Worm (Caenorhabditis elegans) whole organism, midembryonic: ENCODE measurements around the gene Y37E11AL.3.

Source experiments
- T22C8.4 ChIP-seq: fragments of 200-800 bp; sonication (Bioruptor generic); IDR thresholded peaks from 2 replicates; pipeline ENCODE4 v1.3.6; 2022; ENCODE audit warnings: missing genetic modification characterization, missing compliant biosample characterization
- cog-1 ChIP-seq: sonication (generic microtip); optimal IDR thresholded peaks from 2 replicates; lab custom pipeline; 2016; ENCODE audit warnings: missing genetic modification characterization, missing compliant biosample characterization
- flt-1 ChIP-seq: fragments of 200-800 bp; sonication (Bioruptor generic); IDR thresholded peaks from 2 replicates; pipeline ENCODE4 v1.3.6; 2022; ENCODE audit warnings: missing genetic modification characterization, missing compliant biosample characterization
- klf-2 ChIP-seq: fragments of 200-800 bp; sonication (Bioruptor generic); conservative IDR thresholded peaks from 2 replicates; pipeline ENCODE4 v1.3.6; 2022; ENCODE audit warnings: missing genetic modification reagents, missing genetic modification characterization, missing compliant biosample characterization
- med-1 ChIP-seq: sonication (generic microtip); optimal IDR thresholded peaks from 2 replicates; lab custom pipeline; 2017; ENCODE audit warnings: missing genetic modification characterization, mild to moderate bottlenecking, missing compliant biosample characterization, antibody characterized with exemption, missing genetic modification reagents; ENCODE audit not compliant: insufficient read depth
- ref-1 ChIP-seq: fragments of 200-800 bp; sonication (Bioruptor generic); conservative IDR thresholded peaks from 2 replicates; pipeline ENCODE4 v1.3.6; 2022; ENCODE audit warnings: missing genetic modification reagents, missing genetic modification characterization, missing compliant biosample characterization
- tab-1 ChIP-seq: fragments of 200-800 bp; sonication (Bioruptor generic); IDR thresholded peaks from 2 replicates; pipeline ENCODE4 v1.3.6; 2022; ENCODE audit warnings: missing genetic modification characterization, missing compliant biosample characterization
- ztf-23 ChIP-seq: fragments of 200-800 bp; sonication (Bioruptor generic); IDR thresholded peaks from 2 replicates; pipeline ENCODE4 v1.3.6; 2022; ENCODE audit warnings: missing genetic modification reagents, missing genetic modification characterization, missing compliant biosample characterization
- ztf-29 ChIP-seq: fragments of 200-800 bp; sonication (Bioruptor generic); IDR thresholded peaks from 2 replicates; pipeline ENCODE4 v1.3.6; 2022; ENCODE audit warnings: missing genetic modification reagents, missing genetic modification characterization, missing compliant biosample characterization

The Y37E11AL.3 gene

DNA sequence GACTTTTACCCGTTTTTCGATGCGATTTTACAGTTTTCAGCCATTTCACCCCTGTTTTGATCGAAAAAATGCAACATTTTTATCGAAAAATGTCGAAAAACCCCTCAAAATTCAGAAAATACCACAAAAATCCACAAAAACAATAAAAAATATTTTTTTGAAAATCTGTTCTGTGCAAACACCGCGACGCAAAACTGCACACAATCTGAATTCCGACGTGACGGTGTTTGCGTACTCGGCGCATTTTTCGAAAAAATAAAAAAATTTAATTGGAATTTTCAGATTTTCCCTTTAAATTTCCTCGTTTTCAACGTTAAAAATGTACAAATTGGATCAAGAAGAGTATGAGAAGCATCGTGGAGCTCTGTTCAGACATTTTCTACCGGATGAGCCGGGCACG lies 31.1 kb downstream of the Y37E11AL.3 start, which contains the start of gene smgl-2:
smgl-2 (plus strand) TSS at position 320 of the 400 bp plus-strand sequence.
- peak; percentile 38 for TF ChIP-seq cog-1
- TF ChIP-seq klf-2 (GFP tag; lab: Robert Waterston, UW) = no peak
- TF ChIP-seq ref-1 = no peak
- no peak for TF ChIP-seq tab-1 (GFP tag; lab: Robert Waterston, UW)

DNA sequence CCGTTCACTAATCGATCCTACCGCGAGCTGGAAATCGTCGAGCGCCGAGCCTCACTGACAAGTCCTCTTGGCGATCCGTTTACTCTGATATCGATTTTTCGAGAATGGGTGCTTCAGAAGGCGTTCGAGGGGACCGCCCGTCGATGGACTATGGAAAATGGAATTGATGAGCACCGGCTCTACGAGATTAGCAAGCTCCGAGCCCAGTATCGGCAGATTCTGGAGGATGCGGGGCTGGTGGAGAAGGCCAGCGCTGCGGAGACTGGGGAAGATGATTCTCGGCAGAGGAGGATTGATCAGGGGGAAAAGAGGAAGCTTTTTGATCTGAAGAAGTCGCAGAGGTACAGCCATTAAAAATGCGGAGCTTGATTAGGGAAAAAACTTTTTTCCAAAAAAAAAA lies 36.7 kb downstream of the Y37E11AL.3 start:
- TF ChIP-seq ztf-23 (GFP tag; lab: Robert Waterston, UW) = no peak

DNA sequence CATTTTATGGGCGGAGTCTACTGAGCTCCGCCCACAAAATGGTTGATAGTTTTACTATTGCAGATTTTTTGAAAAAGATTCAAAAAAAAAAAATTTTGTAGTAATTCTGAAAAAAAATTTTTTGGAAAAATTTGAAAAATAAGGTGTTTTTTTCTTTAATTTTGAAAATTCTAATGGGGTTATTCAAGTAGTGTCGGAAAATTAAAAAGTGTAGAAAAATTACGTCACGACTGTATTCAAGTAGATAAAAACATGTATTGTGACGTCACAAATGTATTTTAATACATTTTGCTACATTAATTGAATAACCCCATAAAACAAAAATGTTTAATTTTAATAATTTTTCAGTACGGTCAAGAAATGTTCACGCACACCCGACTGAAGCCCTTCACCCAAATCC lies 38.6 kb downstream of the Y37E11AL.3 start:
- no peak for TF ChIP-seq ztf-29 (GFP tag; lab: Robert Waterston, UW)
- TF ChIP-seq tab-1 (GFP tag; lab: Robert Waterston, UW) = no peak

DNA sequence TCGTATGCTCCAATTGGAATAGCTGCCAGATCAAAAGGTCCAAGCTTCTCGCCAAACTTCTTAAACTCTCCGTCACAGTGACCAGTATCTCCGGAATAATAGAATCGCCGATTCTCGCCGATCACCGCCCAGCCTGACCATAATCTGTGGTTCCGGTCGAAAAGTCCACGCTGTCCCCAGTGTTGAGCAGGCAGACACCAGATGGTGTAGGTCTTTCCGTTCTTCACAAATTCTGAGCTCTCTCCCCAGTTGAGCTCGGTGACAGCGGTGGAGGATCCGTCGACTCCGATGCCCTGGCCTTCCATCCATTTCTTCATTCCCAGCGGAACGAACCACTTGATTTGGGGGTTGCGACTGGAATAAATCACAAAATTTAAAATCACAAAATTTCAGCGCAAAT lies 41.5 kb downstream of the Y37E11AL.3 start:
- TF ChIP-seq cog-1 (no peak), flt-1 (no peak), ztf-23 (GFP tag; lab: Robert Waterston, UW) (no peak), med-1 (no peak)

DNA sequence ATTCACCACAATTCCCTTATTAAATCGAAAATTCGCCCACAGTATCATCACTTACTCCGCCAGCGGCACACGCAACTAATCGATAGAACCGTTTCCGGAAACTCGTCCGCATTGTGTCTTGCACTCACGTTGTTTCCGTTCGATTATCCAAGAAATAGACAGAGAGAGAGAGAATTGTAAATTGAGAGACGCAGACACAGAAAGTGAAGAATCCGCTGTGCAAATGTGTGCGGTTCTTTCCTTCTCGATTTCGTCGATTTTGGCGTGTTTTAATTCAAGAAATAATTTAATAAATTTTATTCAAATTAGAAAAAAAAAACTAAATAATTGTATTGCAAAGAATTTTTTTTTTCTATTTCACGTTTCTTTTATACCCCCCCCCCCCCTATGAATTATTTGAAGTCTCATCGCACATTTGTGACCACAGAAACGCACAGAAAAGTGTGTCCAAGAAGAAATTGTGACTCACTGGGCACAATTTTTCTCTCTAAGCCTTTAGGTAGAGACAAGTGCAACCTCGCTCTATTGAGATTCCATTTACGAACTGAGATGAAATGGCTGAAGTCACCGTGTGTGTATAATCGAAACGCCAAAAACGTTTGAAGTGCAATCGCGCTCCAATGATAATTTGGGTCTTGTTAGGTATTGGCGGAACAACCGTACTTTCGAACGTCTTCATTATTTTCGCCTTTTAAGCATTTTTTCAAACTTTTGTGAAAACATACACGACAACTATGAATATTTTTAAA lies 44.1 kb downstream of the Y37E11AL.3 start, which contains the start of gene nape-2:
nape-2 (minus strand) TSS at position 271 of the 749 bp plus-strand sequence.
- no peak for TF ChIP-seq klf-2 (GFP tag; lab: Robert Waterston, UW)
- TF ChIP-seq T22C8.4 (GFP tag; lab: Robert Waterston, UW) = peak; percentile 36; the same call in 1 of the 2 replicates

DNA sequence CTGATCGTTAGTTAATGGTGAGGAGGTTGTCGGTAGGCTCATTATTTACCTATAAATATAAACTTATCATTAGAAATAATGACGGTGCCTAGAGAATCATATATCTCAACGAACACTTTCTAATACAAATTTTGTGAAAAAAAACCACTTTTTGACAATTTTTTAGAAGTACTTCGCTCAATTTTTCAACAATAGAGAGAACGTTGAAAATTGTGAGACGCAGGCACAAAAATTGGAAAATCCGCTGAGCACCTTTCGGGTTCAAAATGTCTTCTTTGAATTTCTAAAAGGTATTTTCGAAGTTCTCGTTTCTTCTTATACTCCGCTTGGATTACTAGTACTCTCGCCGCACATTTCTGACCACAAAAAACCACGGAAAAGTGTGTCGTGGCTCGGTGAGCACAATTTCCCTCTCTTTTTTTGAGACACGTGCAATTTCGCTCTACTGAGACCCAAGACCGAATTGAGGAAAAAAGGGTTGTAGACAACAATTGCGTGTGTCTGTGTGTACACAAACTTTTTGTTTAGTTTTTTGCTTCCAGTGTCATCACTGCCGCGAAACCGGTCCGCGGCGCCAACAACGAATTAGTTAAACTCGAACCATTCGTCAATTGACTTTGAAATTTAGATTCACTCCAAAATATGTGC lies 46.2 kb downstream of the Y37E11AL.3 start, which contains the start of gene nape-1:
nape-1 (minus strand) TSS at position 51 of the 648 bp plus-strand sequence.
- no peak for TF ChIP-seq cog-1
- TF ChIP-seq ztf-29 (GFP tag; lab: Robert Waterston, UW) = no peak
- TF ChIP-seq med-1 = no peak
- no peak for TF ChIP-seq ref-1
- TF ChIP-seq flt-1 = no peak
- no peak for TF ChIP-seq T22C8.4 (GFP tag; lab: Robert Waterston, UW)
- no peak for TF ChIP-seq klf-2 (GFP tag; lab: Robert Waterston, UW)
- TF ChIP-seq tab-1 (GFP tag; lab: Robert Waterston, UW) = no peak
- no peak for TF ChIP-seq ztf-23 (GFP tag; lab: Robert Waterston, UW)

DNA sequence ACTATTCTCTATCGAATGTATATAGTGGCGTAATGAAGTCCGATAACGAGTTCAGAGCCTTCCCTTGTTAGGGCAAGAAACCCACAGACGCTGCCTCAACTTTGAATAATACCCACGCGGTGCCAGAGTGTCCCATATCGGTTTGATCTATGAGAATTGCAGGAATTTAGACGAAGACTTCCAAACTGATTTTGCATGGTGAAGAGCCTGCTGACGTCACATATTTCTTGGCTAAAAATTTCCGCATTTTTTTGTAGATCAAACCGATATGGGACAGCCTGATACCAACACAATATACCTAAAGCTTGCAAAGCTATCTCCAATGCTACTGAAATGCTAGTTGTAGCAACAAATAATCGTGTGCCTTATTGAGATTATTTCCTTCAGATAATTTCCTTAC lies 47.1 kb downstream of the Y37E11AL.3 start:
- TF ChIP-seq flt-1 (no peak), cog-1 (no peak), tab-1 (GFP tag; lab: Robert Waterston, UW) (no peak), med-1 (no peak), ref-1 (no peak), ztf-29 (GFP tag; lab: Robert Waterston, UW) (no peak), klf-2 (GFP tag; lab: Robert Waterston, UW) (no peak), ztf-23 (GFP tag; lab: Robert Waterston, UW) (no peak), T22C8.4 (GFP tag; lab: Robert Waterston, UW) (no peak)

DNA sequence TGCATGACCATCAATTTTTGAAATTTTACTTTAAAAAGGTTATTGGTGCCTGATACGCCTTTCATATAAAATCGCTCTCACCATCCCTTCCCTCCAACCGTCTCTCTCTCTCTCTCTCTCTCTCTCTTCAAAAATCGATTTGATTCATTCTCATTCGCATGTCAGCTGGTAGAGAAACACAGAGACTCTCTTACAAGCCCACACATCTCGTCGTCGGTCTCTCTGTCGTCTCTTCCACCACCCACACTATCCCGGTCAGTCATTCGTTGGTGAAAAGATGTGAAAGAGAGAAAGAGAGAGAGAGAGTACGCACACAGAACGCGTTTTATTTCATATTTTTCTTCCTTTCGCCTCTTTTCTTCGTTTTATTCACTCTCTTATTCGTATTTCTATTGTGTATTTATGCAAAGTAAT lies 47.7 kb downstream of the Y37E11AL.3 start:
- TF ChIP-seq ref-1 (no peak), cog-1 (peak; percentile 79), flt-1 (0 out of 2 replicates have a peak, but pooled peaks have one; percentile 47), T22C8.4 (GFP tag; lab: Robert Waterston, UW) (peak; percentile 85)

DNA sequence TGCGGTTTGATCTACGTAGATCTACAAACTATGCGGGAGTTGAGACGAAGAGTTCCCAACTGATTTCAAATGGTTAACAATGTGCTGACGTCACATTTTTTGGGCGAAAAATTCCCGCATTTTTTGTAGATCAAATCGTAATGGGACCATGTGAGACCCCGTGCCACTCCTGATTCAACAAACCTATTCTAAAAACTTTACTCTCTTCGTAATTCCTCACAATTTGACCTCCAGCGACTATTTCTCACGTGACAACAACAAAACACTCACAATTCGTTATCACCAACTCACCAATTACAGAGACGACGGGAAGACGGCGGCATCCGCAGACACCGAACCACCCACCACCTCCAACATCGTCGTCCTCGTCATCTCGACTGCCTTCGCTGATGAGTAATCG lies 49.0 kb downstream of the Y37E11AL.3 start, which contains the start of gene siah-1:
siah-1 (plus strand) TSS at position 301 of the 400 bp plus-strand sequence.
- TF ChIP-seq med-1 (no peak), tab-1 (GFP tag; lab: Robert Waterston, UW) (no peak), ztf-23 (GFP tag; lab: Robert Waterston, UW) (no peak), klf-2 (GFP tag; lab: Robert Waterston, UW) (no peak), T22C8.4 (GFP tag; lab: Robert Waterston, UW) (no peak), ref-1 (no peak), ztf-29 (GFP tag; lab: Robert Waterston, UW) (no peak), cog-1 (no peak), flt-1 (no peak)

DNA sequence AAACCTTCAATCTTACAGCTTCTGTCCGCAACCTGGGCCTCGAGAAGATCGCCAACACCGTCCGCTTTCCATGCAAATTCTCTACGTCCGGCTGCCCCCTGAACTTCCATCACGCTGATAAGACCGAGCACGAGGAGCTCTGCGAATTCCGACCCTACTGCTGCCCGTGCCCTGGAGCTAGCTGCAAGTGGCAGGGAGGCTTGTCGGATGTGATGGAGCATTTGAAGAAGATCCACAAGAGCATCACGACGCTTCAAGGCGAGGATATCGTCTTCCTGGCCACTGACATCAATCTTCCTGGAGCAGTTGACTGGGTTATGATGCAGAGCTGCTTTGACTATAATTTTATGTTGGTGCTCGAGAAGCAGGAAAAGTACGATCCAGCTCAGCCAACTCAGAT lies 51.1 kb downstream of the Y37E11AL.3 start:
- TF ChIP-seq tab-1 (GFP tag; lab: Robert Waterston, UW) (no peak), cog-1 (no peak), klf-2 (GFP tag; lab: Robert Waterston, UW) (no peak), ztf-23 (GFP tag; lab: Robert Waterston, UW) (no peak), ref-1 (no peak), flt-1 (no peak), T22C8.4 (GFP tag; lab: Robert Waterston, UW) (no peak), med-1 (no peak), ztf-29 (GFP tag; lab: Robert Waterston, UW) (no peak)
